Worm (Caenorhabditis elegans): ENCODE measurements around the gene sdz-32.

DNA sequence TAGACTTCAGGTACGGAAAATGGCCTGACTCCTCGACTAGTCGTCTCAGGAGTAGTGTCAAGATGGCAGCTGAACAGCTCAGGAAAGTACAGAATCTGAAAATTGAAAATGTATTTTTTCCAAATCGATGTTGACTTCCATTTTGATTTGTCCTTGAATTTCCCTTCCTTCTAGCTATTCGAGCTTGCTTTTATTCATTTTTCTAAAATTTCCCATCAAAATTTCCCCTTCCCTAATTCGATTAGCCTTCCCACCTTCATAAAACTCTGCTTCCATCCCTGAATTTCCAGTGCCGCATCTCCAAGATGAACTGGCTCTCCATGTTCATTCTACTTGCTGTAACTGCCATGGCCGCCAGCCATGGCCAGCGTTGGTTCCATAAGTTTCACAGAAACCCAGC, 1.0 kb upstream of the sdz-32 start, which contains the start of gene Y49F6B.6:
- TF ChIP-seq ref-1 (GFP tag; conservative IDR thresholded peaks at IDR 0.05) (no peak), flt-1 (GFP tag; IDR thresholded peaks at IDR 0.05) (no peak), med-1 (GFP tag; optimal IDR thresholded peaks at IDR 0.05; ENCODE audit: insufficient read depth) (no peak), cog-1 (tag; optimal IDR thresholded peaks at IDR 0.05) (no peak), ztf-29 (GFP tag; IDR thresholded peaks at IDR 0.05) (no peak), klf-2 (GFP tag; conservative IDR thresholded peaks at IDR 0.05) (no peak), T22C8.4 (GFP tag; IDR thresholded peaks at IDR 0.05) (no peak), ztf-23 (GFP tag; IDR thresholded peaks at IDR 0.05) (no peak)

Measured in whole organism, midembryonic.